Fruit fly (Drosophila melanogaster) whole organism, embryonic: ENCODE data around the gene CG11700.

Experiments
- Atf6 ChIP-seq: fragments of 200-800 bp; sonication (Bioruptor generic); IDR thresholded peaks from 2 replicates; pipeline ENCODE4 v1.3.6; 2022; ENCODE audit warnings: missing biosample characterization, missing genetic modification characterization
- CG11093 ChIP-seq: fragments of 200-800 bp; sonication (Bioruptor generic); IDR thresholded peaks from 3 replicates; pipeline ENCODE4 v1.3.6; 2022; ENCODE audit warnings: missing biosample characterization, missing genetic modification characterization
- CG12155 ChIP-seq: fragments of 200-800 bp; sonication (Bioruptor generic); optimal IDR thresholded peaks from 3 replicates; lab custom pipeline; 2016; ENCODE audit warnings: missing biosample characterization, missing genetic modification characterization
- CG13424 ChIP-seq: fragments of 200-800 bp; sonication (Bioruptor generic); optimal IDR thresholded peaks from 2 replicates; lab custom pipeline; 2019; ENCODE audit warnings: missing biosample characterization, mild to moderate bottlenecking, missing genetic modification characterization, moderate library complexity
- CG14014 ChIP-seq: fragments of 200-800 bp; sonication (Bioruptor generic); IDR thresholded peaks from 2 replicates; pipeline ENCODE4 v1.3.6; 2022; ENCODE audit warnings: missing biosample characterization, missing genetic modification characterization
- CG14667 ChIP-seq: fragments of 200-800 bp; sonication (Bioruptor generic); IDR thresholded peaks from 2 replicates; pipeline ENCODE4 v1.3.6; 2022; ENCODE audit warnings: missing biosample characterization, missing genetic modification characterization
- CG1647 ChIP-seq: fragments of 200-800 bp; sonication (Bioruptor generic); optimal IDR thresholded peaks from 3 replicates; lab custom pipeline; 2016; ENCODE audit warnings: missing biosample characterization, missing genetic modification characterization
- CG17829 ChIP-seq: fragments of 200-800 bp; optimal IDR thresholded peaks from 2 replicates; lab custom pipeline; 2019; ENCODE audit warnings: missing biosample characterization, mild to moderate bottlenecking, missing genetic modification characterization, moderate library complexity
- CG1832 ChIP-seq: fragments of 200-800 bp; sonication (Bioruptor generic); optimal IDR thresholded peaks from 2 replicates; lab custom pipeline; 2017; ENCODE audit warnings: missing biosample characterization, mild to moderate bottlenecking, missing genetic modification characterization, inconsistent platforms
- CG31388 ChIP-seq: fragments of 200-800 bp; sonication (Bioruptor generic); optimal IDR thresholded peaks from 2 replicates; lab custom pipeline; 2016; ENCODE audit warnings: missing biosample characterization, missing genetic modification characterization
- CG32767 ChIP-seq: fragments of 200-800 bp; sonication (Bioruptor generic); IDR thresholded peaks from 2 replicates; pipeline ENCODE4 v1.3.6; 2022; ENCODE audit warnings: missing biosample characterization, missing genetic modification characterization
- CG32772 ChIP-seq: fragments of 200-800 bp; sonication (Bioruptor generic); IDR thresholded peaks from 2 replicates; pipeline ENCODE4 v1.3.6; 2022; ENCODE audit warnings: missing biosample characterization, missing genetic modification characterization
- CG3407 ChIP-seq: fragments of 200-800 bp; sonication (Bioruptor generic); optimal IDR thresholded peaks from 2 replicates; lab custom pipeline; 2018; ENCODE audit warnings: missing biosample characterization, mild to moderate bottlenecking, missing genetic modification characterization
- CG3726 ChIP-seq: fragments of 200-800 bp; sonication (Bioruptor generic); IDR thresholded peaks from 3 replicates; pipeline ENCODE4, ENCODE4 v1.3.6; 2022; ENCODE audit warnings: missing biosample characterization, missing genetic modification characterization
- CG7987 ChIP-seq: fragments of 200-800 bp; sonication (Bioruptor generic); optimal IDR thresholded peaks from 2 replicates; lab custom pipeline; 2018; ENCODE audit warnings: missing biosample characterization, mild to moderate bottlenecking, missing genetic modification characterization, moderate library complexity
- CG8478 ChIP-seq: fragments of >200 bp; optimal IDR thresholded peaks from 2 replicates; lab custom pipeline; 2018
- CG9876 ChIP-seq: fragments of 200-800 bp; sonication (Bioruptor generic); optimal IDR thresholded peaks from 2 replicates; lab custom pipeline; 2016; ENCODE audit warnings: missing biosample characterization, missing genetic modification characterization
- CG9932 ChIP-seq: fragments of 200-800 bp; sonication (Bioruptor generic); IDR thresholded peaks from 2 replicates; pipeline ENCODE4 v1.3.6; 2022; ENCODE audit warnings: missing biosample characterization, missing genetic modification characterization
- CrebB ChIP-seq: fragments of 200-800 bp; sonication (Bioruptor generic); optimal IDR thresholded peaks from 3 replicates; lab custom pipeline; 2018; ENCODE audit warnings: missing biosample characterization, mild to moderate bottlenecking, missing genetic modification characterization
- D ChIP-seq, 2 experiments: fragments of 200-800 bp in 1 of 2; fragments of >200 bp in 1 of 2; sonication (Bioruptor generic) in 1 of 2; optimal IDR thresholded peaks; 2 replicates in 1 of 2; 3 replicates in 1 of 2; lab custom pipeline; 2017; ENCODE audit warnings: mild to moderate bottlenecking in 1 of 2, missing biosample characterization in 1 of 2, missing genetic modification characterization in 1 of 2, missing genetic modification reagents in 1 of 2
- Dbx ChIP-seq: fragments of 200-800 bp; sonication (Bioruptor generic); IDR thresholded peaks from 3 replicates; pipeline ENCODE4 v1.3.6; 2022; ENCODE audit warnings: missing biosample characterization, missing genetic modification characterization
- Doc2 ChIP-seq: fragments of 200-800 bp; sonication (Bioruptor generic); IDR thresholded peaks from 2 replicates; pipeline ENCODE4 v1.3.6; 2022; ENCODE audit warnings: missing biosample characterization, missing genetic modification characterization
- HLH4C ChIP-seq: fragments of 200-800 bp; sonication (Bioruptor generic); IDR thresholded peaks from 3 replicates; pipeline ENCODE4 v1.3.6; 2022; ENCODE audit warnings: missing biosample characterization, missing genetic modification characterization; ENCODE audit not compliant: partially characterized antibody
- Hr51 ChIP-seq, 2 experiments: fragments of 200-800 bp; sonication (Bioruptor generic); optimal IDR thresholded peaks; 2 replicates in 1 of 2; 3 replicates in 1 of 2; lab custom pipeline; 2016 to 2018; ENCODE audit warnings: missing biosample characterization in 2 of 2, missing genetic modification characterization in 2 of 2, mild to moderate bottlenecking in 1 of 2, moderate library complexity in 1 of 2
- MBD-R2 ChIP-seq: fragments of 200-800 bp; sonication (Bioruptor generic); IDR thresholded peaks from 2 replicates; pipeline ENCODE4 v1.3.6; 2022; ENCODE audit warnings: missing biosample characterization, missing genetic modification characterization
- Side ChIP-seq: fragments of 200-800 bp; sonication (Bioruptor generic); optimal IDR thresholded peaks from 2 replicates; lab custom pipeline; 2016; ENCODE audit warnings: missing biosample characterization, missing genetic modification characterization
- Trl ChIP-seq, 3 experiments: fragments of >200 bp in 2 of 3; fragments of 200-800 bp in 1 of 3; sonication (Bioruptor generic) in 1 of 3; optimal IDR thresholded peaks; 2 replicates in 1 of 3; 3 replicates in 2 of 3; lab custom pipeline; 2016 to 2017; ENCODE audit warnings: missing biosample characterization in 1 of 3, missing genetic modification characterization in 1 of 3
- Vsx1 ChIP-seq: fragments of 200-800 bp; sonication (Bioruptor generic); optimal IDR thresholded peaks from 2 replicates; lab custom pipeline; 2017; ENCODE audit warnings: missing biosample characterization, mild to moderate bottlenecking, missing genetic modification characterization, missing genetic modification reagents
- ap ChIP-seq: fragments of 200-800 bp; sonication (Bioruptor generic); IDR thresholded peaks from 2 replicates; pipeline ENCODE4 v1.3.6; 2022; ENCODE audit warnings: missing biosample characterization, missing genetic modification characterization
- bbx ChIP-seq: fragments of 200-800 bp; sonication (Bioruptor generic); IDR thresholded peaks from 2 replicates; pipeline ENCODE4 v1.3.6; 2022; ENCODE audit warnings: missing biosample characterization, missing genetic modification characterization; ENCODE audit not compliant: partially characterized antibody
- bigmax ChIP-seq: fragments of 200-800 bp; sonication (Bioruptor generic); optimal IDR thresholded peaks from 2 replicates; lab custom pipeline; 2018; ENCODE audit warnings: missing biosample characterization, mild to moderate bottlenecking, missing genetic modification characterization
- bowl ChIP-seq: fragments of 200-800 bp; sonication (Bioruptor generic); IDR thresholded peaks from 2 replicates; pipeline ENCODE4 v1.3.6; 2022; ENCODE audit warnings: missing biosample characterization, missing genetic modification characterization
- cwo ChIP-seq: fragments of 200-800 bp; sonication (Bioruptor generic); optimal IDR thresholded peaks from 3 replicates; lab custom pipeline; 2017; ENCODE audit warnings: missing biosample characterization, missing genetic modification characterization, mild to moderate bottlenecking, moderate library complexity, missing genetic modification reagents
- eyg ChIP-seq: fragments of 200-800 bp; sonication (Bioruptor generic); optimal IDR thresholded peaks from 3 replicates; lab custom pipeline; 2016; ENCODE audit warnings: missing biosample characterization, missing genetic modification characterization
- fd3F ChIP-seq: fragments of 200-800 bp; sonication (Bioruptor generic); optimal IDR thresholded peaks from 2 replicates; lab custom pipeline; 2018; ENCODE audit warnings: missing biosample characterization, mild to moderate bottlenecking, missing genetic modification characterization, moderate library complexity
- fu2 ChIP-seq: fragments of 200-800 bp; sonication (Bioruptor generic); optimal IDR thresholded peaks from 2 replicates; lab custom pipeline; 2016; ENCODE audit warnings: missing biosample characterization, missing genetic modification characterization
- grau ChIP-seq: fragments of 200-800 bp; optimal IDR thresholded peaks from 3 replicates; lab custom pipeline; 2019; ENCODE audit warnings: missing biosample characterization, mild to moderate bottlenecking, missing genetic modification characterization, moderate library complexity
- gsb ChIP-seq: fragments of 200-800 bp; sonication (Bioruptor generic); IDR thresholded peaks from 2 replicates; pipeline ENCODE4 v1.3.6; 2022; ENCODE audit warnings: missing biosample characterization, missing genetic modification characterization
- ind ChIP-seq: fragments of 200-800 bp; sonication (Bioruptor generic); optimal IDR thresholded peaks from 3 replicates; lab custom pipeline; 2016; ENCODE audit warnings: missing biosample characterization, missing genetic modification characterization
- lov ChIP-seq, 2 experiments: fragments of 200-800 bp in 1 of 2; fragments of >200 bp in 1 of 2; sonication (Bioruptor generic) in 1 of 2; IDR thresholded peaks in 1 of 2; optimal IDR thresholded peaks in 1 of 2; 2 replicates in 1 of 2; 3 replicates in 1 of 2; pipeline versions ENCODE4 v1.3.6 to Lab custom; 2017 to 2022; ENCODE audit warnings: missing biosample characterization in 1 of 2, missing genetic modification characterization in 1 of 2
- mld ChIP-seq: fragments of 200-800 bp; sonication (Bioruptor generic); IDR thresholded peaks from 3 replicates; pipeline ENCODE4 v1.3.6; 2022; ENCODE audit warnings: missing biosample characterization, missing genetic modification characterization; ENCODE audit not compliant: partially characterized antibody
- pan ChIP-seq, 4 experiments: fragments of >200 bp in 3 of 4; fragments of 200-800 bp in 1 of 4; sonication (Bioruptor generic) in 1 of 4; optimal IDR thresholded peaks in 3 of 4; IDR thresholded peaks in 1 of 4; 2 replicates each; pipeline versions ENCODE4 v1.3.6 to Lab custom; 2017 to 2022; ENCODE audit warnings: missing biosample characterization in 2 of 4, missing genetic modification characterization in 2 of 4, mixed read lengths in 1 of 4
- ro ChIP-seq: fragments of 200-800 bp; sonication (Bioruptor generic); IDR thresholded peaks from 2 replicates; pipeline ENCODE4 v1.3.6; 2022; ENCODE audit warnings: missing biosample characterization, missing genetic modification characterization
- slp2 ChIP-seq: fragments of 200-800 bp; sonication (Bioruptor generic); optimal IDR thresholded peaks from 2 replicates; lab custom pipeline; 2016; ENCODE audit warnings: missing biosample characterization, missing genetic modification characterization
- toy ChIP-seq: fragments of 200-800 bp; sonication (Bioruptor generic); IDR thresholded peaks from 2 replicates; pipeline ENCODE4 v1.3.6; 2022; ENCODE audit warnings: missing biosample characterization, missing genetic modification characterization
- trem ChIP-seq: fragments of 200-800 bp; optimal IDR thresholded peaks from 3 replicates; lab custom pipeline; 2019; ENCODE audit warnings: missing biosample characterization, mild to moderate bottlenecking, missing genetic modification characterization, moderate library complexity
- twi ChIP-seq: fragments of 200-800 bp; optimal IDR thresholded peaks from 2 replicates; lab custom pipeline; 2019; ENCODE audit warnings: missing biosample characterization, mild to moderate bottlenecking, missing genetic modification characterization, moderate library complexity
- zen2 ChIP-seq: fragments of 200-800 bp; sonication (Bioruptor generic); IDR thresholded peaks from 3 replicates; pipeline ENCODE4 v1.3.6; 2022; ENCODE audit warnings: missing biosample characterization, missing genetic modification characterization; ENCODE audit not compliant: partially characterized antibody
- zf30C ChIP-seq: fragments of 200-800 bp; sonication (Bioruptor generic); optimal IDR thresholded peaks from 3 replicates; lab custom pipeline; 2018; ENCODE audit warnings: missing biosample characterization, mild to moderate bottlenecking, missing genetic modification characterization

Gene CG11700

DNA sequence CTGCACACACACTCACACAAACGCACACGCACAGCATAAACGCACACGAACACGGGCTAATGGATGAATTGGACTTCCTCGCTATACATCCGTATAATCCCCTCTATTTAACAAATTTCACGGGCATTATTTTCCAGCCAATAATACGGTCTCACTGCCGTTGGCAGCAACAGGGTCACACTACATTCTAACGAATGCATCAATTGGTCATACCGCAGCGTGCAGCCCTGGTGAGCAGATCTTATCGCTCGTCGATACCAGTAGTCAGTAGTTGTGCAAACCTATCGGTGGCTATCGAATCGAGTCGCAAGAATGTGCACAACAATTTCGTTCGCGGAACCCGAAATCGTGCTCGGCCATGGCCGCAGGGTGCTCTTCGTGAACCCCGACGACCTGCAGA is 4.5 kb upstream of the CG11700 start, which contains the start of the genes Top3beta and wuho (continued):
- TF ChIP-seq zen2 (GFP tag; lab: Robert Waterston, UW), result 0 out of 3 replicates have a peak, but pooled peaks have one; percentile 65
- TF ChIP-seq CG8478, result no peak
- peak; percentile 23 for TF ChIP-seq ind (GFP tag; lab: Kevin White, UChicago)
- TF ChIP-seq CG7987 (GFP tag; lab: Kevin White, UChicago), result peak; percentile 65
- peak; percentile 83 for TF ChIP-seq mld (GFP tag; lab: Robert Waterston, UW)
- TF ChIP-seq ro, result no peak
- no peak for TF ChIP-seq CG14667 (GFP tag; lab: Robert Waterston, UW)
- peak; percentile 87 for TF ChIP-seq CG12155 (GFP tag; lab: Kevin White, UChicago)
- peak; percentile 74 for TF ChIP-seq D (optimal IDR thresholded peaks at IDR 0.05; lab: Kevin White, UChicago)
- TF ChIP-seq D (GFP tag; optimal IDR thresholded peaks at IDR 0.05; lab: Kevin White, UChicago), result no peak
- no peak for TF ChIP-seq fu2 (GFP tag; lab: Kevin White, UChicago)
- no peak for TF ChIP-seq bowl (GFP tag; lab: Robert Waterston, UW)
- TF ChIP-seq zf30C (GFP tag; lab: Kevin White, UChicago), result no peak
- peak; percentile 15 for TF ChIP-seq CG9876
- no peak for TF ChIP-seq ap (GFP tag; lab: Robert Waterston, UW)
- TF ChIP-seq HLH4C (GFP tag; lab: Robert Waterston, UW), result peak; percentile 79
- peak; percentile 69 for TF ChIP-seq CG17829 (tag; lab: Kevin White, UChicago)
- peak; percentile 98 for TF ChIP-seq MBD-R2 (GFP tag; lab: Robert Waterston, UW)
- TF ChIP-seq slp2 (GFP tag; lab: Kevin White, UChicago), result no peak
- peak; percentile 23 for TF ChIP-seq twi (tag; lab: Kevin White, UChicago)
- peak; percentile 46 for TF ChIP-seq Side (GFP tag; lab: Kevin White, UChicago)
- peak in 1 of 2 experiments; percentile 28 for TF ChIP-seq Hr51 (GFP tag; optimal IDR thresholded peaks at IDR 0.05; lab: Kevin White, UChicago)
- TF ChIP-seq lov (optimal IDR thresholded peaks at IDR 0.05; lab: Kevin White, UChicago), result no peak
- no peak for TF ChIP-seq lov (GFP tag; IDR thresholded peaks at IDR 0.05; lab: Robert Waterston, UW)
- TF ChIP-seq Dbx (GFP tag; lab: Robert Waterston, UW), result peak; percentile 62; the same call in 2 of the 3 replicates
- TF ChIP-seq CG32772, result no peak
- TF ChIP-seq fd3F (GFP tag; lab: Kevin White, UChicago), result no peak
- TF ChIP-seq Atf6, result no peak
- TF ChIP-seq Vsx1 (GFP tag; lab: Kevin White, UChicago), result no peak
- TF ChIP-seq bigmax (GFP tag; lab: Kevin White, UChicago), result peak; percentile 44
- no peak for TF ChIP-seq CG1647 (GFP tag; lab: Kevin White, UChicago)
- no peak for TF ChIP-seq CG31388 (GFP tag; lab: Kevin White, UChicago)
- TF ChIP-seq CG3726 (GFP tag; lab: Robert Waterston, UW), result no peak
- no peak for TF ChIP-seq pan (optimal IDR thresholded peaks at IDR 0.05; lab: Kevin White, UChicago)
- no peak for TF ChIP-seq pan (GFP tag; optimal IDR thresholded peaks at IDR 0.05 in 1 of 2, IDR thresholded peaks at IDR 0.05 in 1 of 2)
- no peak for TF ChIP-seq Trl (optimal IDR thresholded peaks at IDR 0.05; lab: Kevin White, UChicago)
- peak; percentile 58 for TF ChIP-seq Trl (GFP tag; optimal IDR thresholded peaks at IDR 0.05; lab: Kevin White, UChicago)
- peak; percentile 8 for TF ChIP-seq CG13424
- no peak for TF ChIP-seq CG3407 (GFP tag; lab: Kevin White, UChicago)
- no peak; the same call in 1 of the 2 replicates for TF ChIP-seq CG14014
- peak; percentile 13 for TF ChIP-seq eyg
- TF ChIP-seq CG1832 (GFP tag; lab: Kevin White, UChicago), result no peak
- TF ChIP-seq cwo, result no peak
- no peak for TF ChIP-seq Doc2
- TF ChIP-seq CG32767 (GFP tag; lab: Robert Waterston, UW), result 0 out of 2 replicates have a peak, but pooled peaks have one; percentile 13
- TF ChIP-seq bbx (GFP tag; lab: Robert Waterston, UW), result peak; percentile 79
- peak; percentile 41 for TF ChIP-seq CrebB (tag; lab: Kevin White, UChicago)
- TF ChIP-seq grau (tag; lab: Kevin White, UChicago), result peak; percentile 40
- TF ChIP-seq CG11093, result no peak
- no peak for TF ChIP-seq toy (GFP tag; lab: Robert Waterston, UW)
- TF ChIP-seq CG9932 (GFP tag; lab: Robert Waterston, UW), result peak; percentile 54
- TF ChIP-seq trem, result peak; percentile 78
- no peak for TF ChIP-seq gsb (GFP tag; lab: Robert Waterston, UW)
